Worm (Caenorhabditis elegans) whole organism, L1 larva: Measurements from ENCODE around the gene H04M03.12.

Source experiments
- C04F5.9 ChIP-seq: sonication (generic microtip); optimal IDR thresholded peaks from 2 replicates; lab custom pipeline; 2016; ENCODE audit warnings: missing genetic modification characterization, missing compliant biosample characterization
- C16A3.4 ChIP-seq: fragments of 150-350 bp; optimal IDR thresholded peaks from 2 replicates; lab custom pipeline; 2014; ENCODE audit warnings: missing biosample characterization, missing genetic modification characterization
- F16B12.6 ChIP-seq: fragments of 150-350 bp; optimal IDR thresholded peaks from 2 replicates; lab custom pipeline; 2014; ENCODE audit warnings: missing biosample characterization, missing genetic modification characterization
- alr-1 ChIP-seq: fragments of 200-800 bp; sonication (Bioruptor generic); optimal IDR thresholded peaks from 2 replicates; lab custom pipeline; 2018; ENCODE audit warnings: borderline replicate concordance, mild to moderate bottlenecking, missing genetic modification characterization, missing compliant biosample characterization
- ama-1 ChIP-seq: fragments of 150-350 bp; optimal IDR thresholded peaks from 2 replicates; lab custom pipeline; 2014
- blmp-1 ChIP-seq: fragments of 150-350 bp; optimal IDR thresholded peaks from 2 replicates; lab custom pipeline; 2014; ENCODE audit warnings: missing biosample characterization, missing genetic modification characterization
- ceh-8 ChIP-seq: fragments of 200-800 bp; sonication (Bioruptor generic); optimal IDR thresholded peaks from 2 replicates; lab custom pipeline; 2018; ENCODE audit warnings: mild to moderate bottlenecking, missing genetic modification characterization, moderate library complexity, missing compliant biosample characterization
- ceh-90 ChIP-seq: sonication (generic microtip); optimal IDR thresholded peaks from 2 replicates; lab custom pipeline; 2016; ENCODE audit warnings: missing genetic modification characterization, missing compliant biosample characterization
- dsc-1 ChIP-seq: sonication (generic microtip); optimal IDR thresholded peaks from 2 replicates; lab custom pipeline; 2016; ENCODE audit warnings: mild to moderate bottlenecking, missing genetic modification characterization, missing compliant biosample characterization
- elt-2 ChIP-seq: sonication (generic microtip); optimal IDR thresholded peaks from 2 replicates; lab custom pipeline; 2016; ENCODE audit warnings: missing genetic modification characterization, mild to moderate bottlenecking, inconsistent platforms, missing compliant biosample characterization, missing genetic modification reagents
- elt-3 ChIP-seq, 6 experiments: fragments of 150-350 bp in 1 of 6; sonication (generic microtip); optimal IDR thresholded peaks; 2 replicates each; lab custom pipeline; 2017 to 2018; ENCODE audit warnings: missing biosample characterization in 6 of 6, missing genetic modification characterization in 6 of 6, inconsistent platforms in 1 of 6
- ets-5 ChIP-seq: fragments of 200-800 bp; sonication (Bioruptor generic); IDR thresholded peaks from 2 replicates; pipeline ENCODE4 v1.3.6; 2022; ENCODE audit warnings: missing genetic modification characterization, missing compliant biosample characterization
- fkh-4 ChIP-seq: sonication (generic microtip); optimal IDR thresholded peaks from 2 replicates; lab custom pipeline; 2016; ENCODE audit warnings: missing compliant biosample characterization, missing genetic modification characterization, borderline replicate concordance
- fkh-8 ChIP-seq: sonication (generic microtip); optimal IDR thresholded peaks from 2 replicates; lab custom pipeline; 2016; ENCODE audit warnings: mild to moderate bottlenecking, missing genetic modification characterization, missing compliant biosample characterization
- fos-1 ChIP-seq: fragments of 150-350 bp; optimal IDR thresholded peaks from 2 replicates; lab custom pipeline; 2014; ENCODE audit warnings: missing biosample characterization, missing genetic modification characterization
- hlh-4 ChIP-seq: sonication (generic microtip); optimal IDR thresholded peaks from 2 replicates; lab custom pipeline; 2016; ENCODE audit warnings: mild to moderate bottlenecking, missing genetic modification characterization, missing compliant biosample characterization
- hpl-2 ChIP-seq: fragments of 150-350 bp; optimal IDR thresholded peaks from 2 replicates; lab custom pipeline; 2014; ENCODE audit warnings: missing biosample characterization, missing genetic modification reagents, missing genetic modification characterization
- isw-1 ChIP-seq: fragments of 200-800 bp; sonication (Bioruptor generic); IDR thresholded peaks from 2 replicates; pipeline ENCODE4 v1.3.6; 2022; ENCODE audit warnings: missing genetic modification characterization, missing compliant biosample characterization
- lin-13 ChIP-seq: fragments of 150-350 bp; optimal IDR thresholded peaks from 2 replicates; lab custom pipeline; 2014; ENCODE audit warnings: missing biosample characterization, missing genetic modification reagents, missing genetic modification characterization
- lin-14 ChIP-seq: fragments of 200-800 bp; sonication (Bioruptor generic); optimal IDR thresholded peaks from 2 replicates; lab custom pipeline; 2018; ENCODE audit warnings: mild to moderate bottlenecking, missing genetic modification characterization, moderate library complexity, missing compliant biosample characterization
- lin-35 ChIP-seq, 2 experiments: fragments of 150-350 bp; optimal IDR thresholded peaks; 2 replicates each; lab custom pipeline; 2014; ENCODE audit warnings: missing biosample characterization in 2 of 2, missing genetic modification characterization in 2 of 2, missing genetic modification reagents in 2 of 2
- lin-39 ChIP-seq: fragments of 150-350 bp; optimal IDR thresholded peaks from 2 replicates; lab custom pipeline; 2014; ENCODE audit warnings: missing biosample characterization, missing genetic modification reagents, missing genetic modification characterization
- mab-9 ChIP-seq: fragments of 200-800 bp; sonication (Bioruptor generic); IDR thresholded peaks from 2 replicates; pipeline ENCODE4 v1.3.6; 2022; ENCODE audit warnings: missing genetic modification reagents, missing genetic modification characterization, missing compliant biosample characterization
- mdl-1 ChIP-seq, 2 experiments: fragments of 150-350 bp; optimal IDR thresholded peaks; 2 replicates each; lab custom pipeline; 2014 to 2017; ENCODE audit warnings: missing biosample characterization in 2 of 2, missing genetic modification characterization in 2 of 2, inconsistent platforms in 1 of 2
- mef-2 ChIP-seq: fragments of 150-350 bp; optimal IDR thresholded peaks from 2 replicates; lab custom pipeline; 2014; ENCODE audit warnings: missing biosample characterization, missing genetic modification characterization
- nhr-11 ChIP-seq: fragments of 150-350 bp; optimal IDR thresholded peaks from 2 replicates; lab custom pipeline; 2014; ENCODE audit warnings: missing biosample characterization, missing genetic modification characterization
- nhr-12 ChIP-seq: sonication (generic microtip); optimal IDR thresholded peaks from 2 replicates; lab custom pipeline; 2017; ENCODE audit warnings: missing biosample characterization, missing genetic modification characterization
- nhr-19 ChIP-seq: fragments of 200-800 bp; sonication (Bioruptor generic); conservative IDR thresholded peaks from 2 replicates; pipeline ENCODE4 v1.3.6; 2022; ENCODE audit warnings: missing genetic modification characterization, missing compliant biosample characterization
- nhr-237 ChIP-seq: fragments of 150-350 bp; optimal IDR thresholded peaks from 2 replicates; lab custom pipeline; 2014; ENCODE audit warnings: missing biosample characterization, missing genetic modification characterization
- nhr-71 ChIP-seq: sonication (generic microtip); optimal IDR thresholded peaks from 2 replicates; lab custom pipeline; 2016; ENCODE audit warnings: mild to moderate bottlenecking, missing genetic modification characterization, moderate library complexity, missing compliant biosample characterization
- nhr-85 ChIP-seq: sonication (generic microtip); peaks from one replicate; lab custom pipeline; 2016; ENCODE audit warnings: missing genetic modification characterization, inconsistent platforms, missing compliant biosample characterization
- pag-3 ChIP-seq: sonication (generic microtip); optimal IDR thresholded peaks from 2 replicates; lab custom pipeline; 2017; ENCODE audit warnings: missing genetic modification characterization, mild to moderate bottlenecking, missing compliant biosample characterization, antibody characterized with exemption, borderline replicate concordance; ENCODE audit not compliant: insufficient read depth
- pax-3 ChIP-seq: fragments of 200-800 bp; sonication (Bioruptor generic); optimal IDR thresholded peaks from 2 replicates; lab custom pipeline; 2018; ENCODE audit warnings: mild to moderate bottlenecking, missing genetic modification characterization, moderate library complexity, missing compliant biosample characterization
- pqm-1 ChIP-seq: sonication (generic microtip); optimal IDR thresholded peaks from 3 replicates; lab custom pipeline; 2017; ENCODE audit warnings: missing biosample characterization, missing genetic modification characterization
- skn-1 ChIP-seq: fragments of 150-350 bp; optimal IDR thresholded peaks from 2 replicates; lab custom pipeline; 2014; ENCODE audit warnings: missing biosample characterization, missing genetic modification characterization
- snpc-4 ChIP-seq: fragments of 150-350 bp; optimal IDR thresholded peaks from 2 replicates; lab custom pipeline; 2014; ENCODE audit warnings: missing biosample characterization, missing genetic modification characterization
- snu-23 ChIP-seq: sonication (generic microtip); optimal IDR thresholded peaks from 2 replicates; lab custom pipeline; 2016; ENCODE audit warnings: missing genetic modification characterization, missing compliant biosample characterization
- sox-4 ChIP-seq: sonication (generic microtip); optimal IDR thresholded peaks from 2 replicates; lab custom pipeline; 2016; ENCODE audit warnings: missing genetic modification characterization, missing compliant biosample characterization
- sptf-1 ChIP-seq: fragments of 150-350 bp; optimal IDR thresholded peaks from 2 replicates; lab custom pipeline; 2014; ENCODE audit warnings: missing biosample characterization, missing genetic modification characterization
- swsn-7 ChIP-seq: sonication (generic microtip); optimal IDR thresholded peaks from 2 replicates; lab custom pipeline; 2016; ENCODE audit warnings: missing genetic modification characterization, missing compliant biosample characterization
- tbx-2 ChIP-seq: sonication (generic microtip); optimal IDR thresholded peaks from 2 replicates; lab custom pipeline; 2016; ENCODE audit warnings: missing genetic modification characterization, missing compliant biosample characterization
- tlp-1 ChIP-seq: fragments of 150-350 bp; optimal IDR thresholded peaks from 2 replicates; lab custom pipeline; 2014; ENCODE audit warnings: missing biosample characterization, missing genetic modification characterization
- unc-130 ChIP-seq: fragments of 150-350 bp; optimal IDR thresholded peaks from 2 replicates; lab custom pipeline; 2017; ENCODE audit warnings: missing biosample characterization, missing genetic modification characterization, inconsistent platforms
- unc-98 ChIP-seq: fragments of 200-800 bp; sonication (Bioruptor generic); IDR thresholded peaks from 2 replicates; pipeline ENCODE4 v1.3.6; 2022; ENCODE audit warnings: missing genetic modification characterization, missing compliant biosample characterization
- vab-15 ChIP-seq: sonication (generic microtip); optimal IDR thresholded peaks from 2 replicates; lab custom pipeline; 2017; ENCODE audit warnings: missing genotype, mild to moderate bottlenecking, missing genetic modification characterization, missing compliant biosample characterization
- zag-1 ChIP-seq: fragments of 150-350 bp; optimal IDR thresholded peaks from 2 replicates; lab custom pipeline; 2014; ENCODE audit warnings: missing biosample characterization, missing genetic modification characterization

H04M03.12 gene

DNA sequence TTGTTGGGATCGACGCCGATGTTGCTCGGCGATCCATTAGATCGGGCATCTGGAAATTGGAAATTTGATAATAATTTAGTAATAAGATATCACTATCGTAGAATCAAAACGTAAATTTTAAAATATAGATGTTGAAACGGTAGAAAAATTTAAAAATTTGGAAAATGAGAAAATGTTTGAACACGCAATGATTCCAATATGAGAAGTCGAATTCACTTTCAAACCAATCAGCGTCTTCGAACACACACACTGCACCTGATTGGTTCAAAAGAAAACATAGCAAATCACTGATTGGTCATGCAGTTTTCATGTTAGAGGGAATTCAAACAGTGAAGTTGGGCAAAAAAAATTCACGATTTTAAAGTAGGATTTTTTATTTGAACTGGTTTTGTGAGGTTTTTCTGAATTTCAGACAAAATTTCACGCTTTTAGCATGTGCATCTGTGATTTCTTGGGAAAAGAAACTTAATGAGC, at the start of gene H04M03.12:
Gene H04M03.12 (minus strand): TSS at position 51 of the 474 bp plus-strand sequence.
- TF ChIP-seq sptf-1 (tag; lab: Kevin White, UChicago), result no peak
- no peak for TF ChIP-seq lin-35 (GFP tag; optimal IDR thresholded peaks at IDR 0.05; lab: Kevin White, UChicago)
- TF ChIP-seq isw-1 (GFP tag; lab: Robert Waterston, UW), result no peak
- TF ChIP-seq alr-1 (tag; lab: Kevin White, UChicago), result no peak

- TF ChIP-seq ama-1 (lab: Kevin White, UChicago) (no peak), nhr-71 (tag; lab: Kevin White, UChicago) (no peak), dsc-1 (tag; lab: Kevin White, UChicago) (no peak), snpc-4 (tag; lab: Kevin White, UChicago) (peak; percentile 15)
Measured at ce11 chrIV:5949964-5950363, 46.8 kb upstream of the H04M03.12 start.

ce11 chrIV:5948712-5949111, 45.6 kb upstream of the H04M03.12 start:
- TF ChIP-seq snpc-4 (tag; lab: Kevin White, UChicago) (no peak), blmp-1 (peak; percentile 71)

DNA sequence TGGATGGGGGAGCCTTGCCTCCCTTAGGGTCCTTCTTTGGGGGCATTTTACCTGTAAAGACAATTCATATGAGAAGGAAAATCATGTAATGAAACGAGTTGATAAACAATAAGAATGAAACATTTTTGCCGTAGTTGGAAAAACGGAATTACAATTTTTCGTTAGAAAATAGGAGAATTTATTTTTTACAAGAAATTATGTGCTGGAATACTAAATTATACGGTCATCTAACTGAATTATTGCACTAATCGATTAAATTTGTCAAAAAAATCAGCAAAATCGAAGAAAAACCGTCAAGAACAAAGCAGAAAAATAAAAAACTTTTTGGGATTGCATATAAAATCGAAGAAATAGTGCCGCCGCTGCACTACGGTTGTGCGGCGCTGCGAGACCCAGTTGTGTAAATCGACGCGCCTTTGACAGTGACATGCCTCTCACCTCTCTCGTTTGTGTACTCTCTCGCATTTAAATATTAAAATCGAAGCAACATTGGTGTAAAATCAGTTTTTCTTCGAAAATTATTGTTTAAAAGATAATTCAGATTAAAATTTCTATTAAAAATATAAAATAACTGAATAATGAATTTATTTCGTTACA, 44.5 kb upstream of the H04M03.12 start, which contains the start of gene rps-25:
Gene rps-25 (minus strand): TSS at position 51 of the 597 bp plus-strand sequence.
- TF ChIP-seq elt-2 (tag; lab: Kevin White, UChicago) (no peak), nhr-237 (tag; lab: Kevin White, UChicago) (no peak), sox-4 (no peak), vab-15 (no peak), nhr-71 (tag; lab: Kevin White, UChicago) (peak; percentile 68), fkh-8 (tag; lab: Kevin White, UChicago) (peak; percentile 45), C04F5.9 (tag; lab: Kevin White, UChicago) (no peak), lin-14 (GFP tag; lab: Kevin White, UChicago) (peak; percentile 54), lin-39 (peak; percentile 33), zag-1 (tag; lab: Kevin White, UChicago) (no peak), hpl-2 (peak; percentile 15), fkh-4 (tag; lab: Kevin White, UChicago) (no peak), C16A3.4 (tag; lab: Kevin White, UChicago) (peak; percentile 75), hlh-4 (tag; lab: Kevin White, UChicago) (no peak), unc-130 (tag; lab: Kevin White, UChicago) (peak; percentile 59), nhr-12 (tag; lab: Kevin White, UChicago) (no peak), snpc-4 (tag; lab: Kevin White, UChicago) (peak; percentile 12), isw-1 (GFP tag; lab: Robert Waterston, UW) (peak; percentile 35; the same call in 1 of the 2 replicates), ets-5 (GFP tag; lab: Robert Waterston, UW) (no peak), pax-3 (tag; lab: Kevin White, UChicago) (no peak), unc-98 (GFP tag; lab: Robert Waterston, UW) (no peak), tbx-2 (tag; lab: Kevin White, UChicago) (peak; percentile 25), ceh-90 (no peak), elt-3 (tag; optimal IDR thresholded peaks at IDR 0.05; lab: Kevin White, UChicago) (peak in 1 of 6 experiments; percentile 56), nhr-11 (tag; lab: Kevin White, UChicago) (no peak), nhr-85 (tag; lab: Kevin White, UChicago) (peak; percentile 3), mef-2 (tag; lab: Kevin White, UChicago) (no peak), lin-35 (GFP tag; optimal IDR thresholded peaks at IDR 0.05; lab: Kevin White, UChicago) (peak; percentile 68 to 78), lin-13 (GFP tag; lab: Kevin White, UChicago) (peak; percentile 52), swsn-7 (tag; lab: Kevin White, UChicago) (peak; percentile 53), pqm-1 (tag; lab: Kevin White, UChicago) (no peak), mdl-1 (tag; optimal IDR thresholded peaks at IDR 0.05; lab: Kevin White, UChicago) (peak in 1 of 2 experiments; percentile 27), snu-23 (GFP tag; lab: Kevin White, UChicago) (peak; percentile 77), pag-3 (tag; lab: Kevin White, UChicago) (no peak), nhr-19 (GFP tag; lab: Robert Waterston, UW) (no peak; the same call in 1 of the 2 replicates), tlp-1 (tag; lab: Kevin White, UChicago) (no peak), F16B12.6 (no peak), mab-9 (GFP tag; lab: Robert Waterston, UW) (no peak), skn-1 (tag; lab: Kevin White, UChicago) (peak; percentile 75), ceh-8 (no peak), fos-1 (peak; percentile 3)
